Worm (Caenorhabditis elegans) whole organism, L2 larva: ENCODE data around the gene spv-1.

Experiments used
- C34F6.9 ChIP-seq: fragments of 150-350 bp; optimal IDR thresholded peaks from 2 replicates; lab custom pipeline; 2014; ENCODE audit warnings: missing biosample characterization, missing genetic modification characterization
- F13H6.1 ChIP-seq: sonication (generic microtip); optimal IDR thresholded peaks from 2 replicates; lab custom pipeline; 2016; ENCODE audit warnings: missing genetic modification characterization, missing compliant biosample characterization
- R02D3.7 ChIP-seq: fragments of 150-350 bp; optimal IDR thresholded peaks from 2 replicates; lab custom pipeline; 2014; ENCODE audit warnings: missing biosample characterization, missing genetic modification characterization
- Y55F3AM.14 ChIP-seq: fragments of 200-800 bp; sonication (Bioruptor generic); optimal IDR thresholded peaks from 2 replicates; lab custom pipeline; 2018; ENCODE audit warnings: mild to moderate bottlenecking, missing genetic modification characterization, missing compliant biosample characterization
- alr-1 ChIP-seq: fragments of 150-350 bp; optimal IDR thresholded peaks from 2 replicates; lab custom pipeline; 2014; ENCODE audit warnings: missing biosample characterization, missing genetic modification characterization
- ama-1 ChIP-seq: fragments of 150-350 bp; optimal IDR thresholded peaks from 2 replicates; lab custom pipeline; 2018; ENCODE audit warnings: inconsistent platforms
- blmp-1 ChIP-seq: sonication (generic microtip); optimal IDR thresholded peaks from 2 replicates; lab custom pipeline; 2017; ENCODE audit warnings: missing genetic modification characterization, mild to moderate bottlenecking, missing compliant biosample characterization, antibody characterized with exemption, moderate library complexity; ENCODE audit not compliant: insufficient read depth
- crh-2 ChIP-seq: sonication (generic microtip); optimal IDR thresholded peaks from 2 replicates; lab custom pipeline; 2017; ENCODE audit warnings: missing biosample characterization, missing genetic modification characterization
- dmd-4 ChIP-seq: sonication (generic microtip); optimal IDR thresholded peaks from 2 replicates; lab custom pipeline; 2017; ENCODE audit warnings: missing biosample characterization, missing genetic modification characterization
- egl-27 ChIP-seq: sonication (generic microtip); optimal IDR thresholded peaks from 3 replicates; lab custom pipeline; 2017; ENCODE audit warnings: missing biosample characterization, missing genetic modification reagents, missing genetic modification characterization
- elt-1 ChIP-seq: fragments of 150-350 bp; optimal IDR thresholded peaks from 2 replicates; lab custom pipeline; 2014; ENCODE audit warnings: missing biosample characterization, missing genetic modification characterization
- elt-3 ChIP-seq: sonication (generic microtip); optimal IDR thresholded peaks from 2 replicates; lab custom pipeline; 2017; ENCODE audit warnings: missing biosample characterization, missing genetic modification characterization
- fos-1 ChIP-seq: fragments of 150-350 bp; optimal IDR thresholded peaks from 2 replicates; lab custom pipeline; 2014; ENCODE audit warnings: missing biosample characterization, missing genetic modification characterization
- gmeb-1 ChIP-seq: fragments of 150-350 bp; optimal IDR thresholded peaks from 2 replicates; lab custom pipeline; 2014; ENCODE audit warnings: missing biosample characterization, missing genetic modification characterization
- lin-11 ChIP-seq: fragments of 150-350 bp; sonication (generic microtip); optimal IDR thresholded peaks from 2 replicates; lab custom pipeline; 2014; ENCODE audit warnings: missing biosample characterization, missing genetic modification characterization, inconsistent platforms, mixed read lengths
- lin-13 ChIP-seq: fragments of 150-350 bp; optimal IDR thresholded peaks from 2 replicates; lab custom pipeline; 2014; ENCODE audit warnings: missing biosample characterization, missing genetic modification reagents, missing genetic modification characterization
- lsy-2 ChIP-seq, 2 experiments: fragments of 150-350 bp in 1 of 2; sonication (generic microtip) in 1 of 2; optimal IDR thresholded peaks; 2 replicates each; lab custom pipeline; 2014 to 2017; ENCODE audit warnings: missing biosample characterization in 2 of 2, missing genetic modification characterization in 2 of 2
- mab-5 ChIP-seq: fragments of 150-350 bp; optimal IDR thresholded peaks from 2 replicates; lab custom pipeline; 2014; ENCODE audit warnings: missing biosample characterization, missing genetic modification characterization
- nhr-10 ChIP-seq: sonication (generic microtip); optimal IDR thresholded peaks from 2 replicates; lab custom pipeline; 2017; ENCODE audit warnings: missing biosample characterization, missing genetic modification characterization
- nhr-11 ChIP-seq: fragments of 150-350 bp; optimal IDR thresholded peaks from 2 replicates; lab custom pipeline; 2014; ENCODE audit warnings: missing biosample characterization, missing genetic modification characterization
- nhr-12 ChIP-seq: fragments of 150-350 bp; optimal IDR thresholded peaks from 2 replicates; lab custom pipeline; 2014; ENCODE audit warnings: missing biosample characterization, missing genetic modification characterization
- nhr-129 ChIP-seq: fragments of 150-350 bp; optimal IDR thresholded peaks from 2 replicates; lab custom pipeline; 2014; ENCODE audit warnings: missing biosample characterization, missing genetic modification characterization
- nhr-21 ChIP-seq: fragments of 150-350 bp; optimal IDR thresholded peaks from 2 replicates; lab custom pipeline; 2014; ENCODE audit warnings: missing biosample characterization, missing genetic modification characterization
- nhr-23 ChIP-seq: fragments of 150-350 bp; optimal IDR thresholded peaks from 2 replicates; lab custom pipeline; 2014; ENCODE audit warnings: missing biosample characterization, missing genetic modification reagents, missing genetic modification characterization
- nhr-25 ChIP-seq: fragments of 150-350 bp; sonication (generic microtip); optimal IDR thresholded peaks from 3 replicates; lab custom pipeline; 2014; ENCODE audit warnings: missing biosample characterization, missing genetic modification characterization
- nhr-77 ChIP-seq: fragments of 150-350 bp; optimal IDR thresholded peaks from 2 replicates; lab custom pipeline; 2014; ENCODE audit warnings: missing biosample characterization, missing genetic modification characterization
- sem-4 ChIP-seq: fragments of 150-350 bp; optimal IDR thresholded peaks from 2 replicates; lab custom pipeline; 2014; ENCODE audit warnings: missing biosample characterization, missing genetic modification reagents, missing genetic modification characterization
- skn-1 ChIP-seq: sonication (generic microtip); optimal IDR thresholded peaks from 2 replicates; lab custom pipeline; 2017; ENCODE audit warnings: missing biosample characterization, missing genetic modification characterization
- sma-9 ChIP-seq, 2 experiments: fragments of 150-350 bp in 1 of 2; sonication (generic microtip) in 1 of 2; optimal IDR thresholded peaks; 2 replicates each; lab custom pipeline; 2014 to 2016; ENCODE audit warnings: missing genetic modification characterization in 2 of 2, mild to moderate bottlenecking in 1 of 2, missing biosample characterization in 1 of 2, missing compliant biosample characterization in 1 of 2, missing genetic modification reagents in 1 of 2, moderate library complexity in 1 of 2
- snpc-4 ChIP-seq: fragments of 150-350 bp; optimal IDR thresholded peaks from 2 replicates; lab custom pipeline; 2014; ENCODE audit warnings: missing biosample characterization, missing genetic modification characterization
- unc-39 ChIP-seq: fragments of 150-350 bp; optimal IDR thresholded peaks from 2 replicates; lab custom pipeline; 2014; ENCODE audit warnings: missing biosample characterization, missing genetic modification characterization
- unc-55 ChIP-seq: fragments of 150-350 bp; sonication (generic microtip); optimal IDR thresholded peaks from 3 replicates; lab custom pipeline; 2014; ENCODE audit warnings: missing biosample characterization, missing genetic modification reagents, missing genetic modification characterization
- unc-62 ChIP-seq: fragments of 150-350 bp; optimal IDR thresholded peaks from 2 replicates; lab custom pipeline; 2014; ENCODE audit warnings: missing biosample characterization, missing genetic modification reagents, missing genetic modification characterization
- zag-1 ChIP-seq: fragments of 150-350 bp; optimal IDR thresholded peaks from 2 replicates; lab custom pipeline; 2014; ENCODE audit warnings: missing biosample characterization, missing genetic modification characterization
- ztf-11 ChIP-seq: sonication (generic microtip); optimal IDR thresholded peaks from 2 replicates; lab custom pipeline; 2017; ENCODE audit warnings: missing biosample characterization, missing genetic modification characterization
- ztf-4 ChIP-seq: fragments of 150-350 bp; optimal IDR thresholded peaks from 2 replicates; lab custom pipeline; 2014; ENCODE audit warnings: missing biosample characterization, missing genetic modification characterization

The spv-1 gene

DNA sequence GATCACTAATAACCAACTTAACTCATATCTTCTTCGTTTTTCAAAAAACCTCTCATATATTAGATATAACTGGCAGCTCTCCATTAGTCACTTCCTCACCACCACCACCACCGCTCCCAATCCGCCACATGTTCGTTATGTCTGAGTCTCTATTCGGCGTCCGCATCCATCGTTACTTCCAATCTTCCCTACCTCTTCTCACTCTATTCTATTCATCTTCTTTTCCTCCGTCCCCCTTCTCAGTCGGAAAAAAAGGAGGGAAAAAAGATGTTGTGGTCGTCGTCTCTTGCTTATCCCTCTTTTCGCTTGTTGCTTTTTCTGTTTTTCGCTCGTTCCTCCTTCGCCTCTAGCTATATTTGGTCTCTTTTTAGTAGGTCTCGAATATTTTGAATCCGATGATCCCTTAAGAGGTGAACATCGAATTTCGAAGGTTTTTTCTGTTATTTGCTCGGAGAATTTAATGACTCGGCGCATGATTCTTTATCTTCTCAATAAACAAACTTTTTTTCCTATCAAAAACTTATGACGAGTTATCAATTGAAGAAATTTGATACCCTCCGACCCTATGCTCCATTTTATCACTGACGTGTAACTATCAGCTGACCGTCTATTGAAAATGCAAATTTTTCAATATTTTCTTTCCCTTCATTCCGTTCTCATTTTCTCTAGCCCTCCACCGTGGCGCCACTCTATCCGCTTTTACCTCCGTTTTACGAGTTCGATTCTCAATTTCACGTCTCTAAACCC, 36.5 kb downstream of the spv-1 start (continued):
- TF ChIP-seq zag-1 (tag; lab: Kevin White, UChicago) (peak; percentile 50), ztf-11 (tag; lab: Kevin White, UChicago) (no peak), unc-62 (GFP tag; lab: Kevin White, UChicago) (no peak), Y55F3AM.14 (GFP tag; lab: Kevin White, UChicago) (peak; percentile 40), sem-4 (tag; lab: Kevin White, UChicago) (peak; percentile 70), lin-13 (GFP tag; lab: Kevin White, UChicago) (peak; percentile 32), snpc-4 (tag; lab: Kevin White, UChicago) (peak; percentile 22), alr-1 (tag; lab: Kevin White, UChicago) (no peak), fos-1 (peak; percentile 80), mab-5 (peak; percentile 64), R02D3.7 (no peak), nhr-10 (tag; lab: Kevin White, UChicago) (no peak), dmd-4 (tag; lab: Kevin White, UChicago) (no peak), nhr-25 (tag; lab: Kevin White, UChicago) (peak; percentile 2), egl-27 (no peak), nhr-23 (tag; lab: Kevin White, UChicago) (no peak), C34F6.9 (tag; lab: Kevin White, UChicago) (peak; percentile 64), nhr-11 (tag; lab: Kevin White, UChicago) (no peak), nhr-129 (peak; percentile 59), skn-1 (tag; lab: Kevin White, UChicago) (no peak)

- TF ChIP-seq fos-1 (peak; percentile 27), gmeb-1 (tag; lab: Kevin White, UChicago) (peak; percentile 1), sma-9 (GFP tag; optimal IDR thresholded peaks at IDR 0.05; lab: Kevin White, UChicago) (peak; percentile 64), sma-9 (tag; optimal IDR thresholded peaks at IDR 0.05; lab: Kevin White, UChicago) (no peak), egl-27 (no peak), elt-1 (tag; lab: Kevin White, UChicago) (no peak)
Observed at ce11 chrII:7889321-7889720, 39.2 kb downstream of the spv-1 start.

DNA sequence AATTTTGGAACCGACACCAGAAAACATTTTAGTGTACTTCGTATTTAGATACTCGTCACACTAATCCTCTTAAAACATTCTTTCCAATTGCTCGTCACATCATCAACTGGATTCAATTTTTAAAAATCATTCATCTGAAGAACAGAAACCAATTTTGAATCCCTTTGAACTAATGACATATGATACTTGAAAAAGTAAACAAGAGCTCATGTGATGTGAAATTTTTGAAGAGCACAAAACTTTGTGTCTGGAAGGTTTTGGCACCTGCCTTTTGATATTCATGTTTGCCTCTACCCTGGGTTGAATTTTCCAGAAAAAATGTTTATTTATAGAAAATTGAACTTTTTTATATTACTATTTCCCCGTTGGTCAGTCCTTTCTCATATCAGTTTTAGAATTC, 39.7 kb downstream of the spv-1 start:
- TF ChIP-seq sma-9 (GFP tag; optimal IDR thresholded peaks at IDR 0.05; lab: Kevin White, UChicago) (peak; percentile 19), sma-9 (tag; optimal IDR thresholded peaks at IDR 0.05; lab: Kevin White, UChicago) (no peak), nhr-25 (tag; lab: Kevin White, UChicago) (no peak), nhr-129 (peak; percentile 57), skn-1 (tag; lab: Kevin White, UChicago) (peak; percentile 16), C34F6.9 (tag; lab: Kevin White, UChicago) (peak; percentile 18), F13H6.1 (tag; lab: Kevin White, UChicago) (peak; percentile 40), dmd-4 (tag; lab: Kevin White, UChicago) (no peak), nhr-21 (no peak), crh-2 (tag; lab: Kevin White, UChicago) (peak; percentile 16), nhr-12 (no peak), Y55F3AM.14 (GFP tag; lab: Kevin White, UChicago) (no peak), lsy-2 (tag; optimal IDR thresholded peaks at IDR 0.05; lab: Kevin White, UChicago) (peak in 1 of 2 experiments; percentile 42)

- TF ChIP-seq zag-1 (tag; lab: Kevin White, UChicago) (peak; percentile 83), sma-9 (GFP tag; optimal IDR thresholded peaks at IDR 0.05; lab: Kevin White, UChicago) (peak; percentile 40), sma-9 (tag; optimal IDR thresholded peaks at IDR 0.05; lab: Kevin White, UChicago) (no peak), nhr-21 (peak; percentile 6), skn-1 (tag; lab: Kevin White, UChicago) (peak; percentile 28), lsy-2 (tag; optimal IDR thresholded peaks at IDR 0.05; lab: Kevin White, UChicago) (peak in 1 of 2 experiments; percentile 77), crh-2 (tag; lab: Kevin White, UChicago) (peak; percentile 85), nhr-77 (tag; lab: Kevin White, UChicago) (no peak), nhr-12 (no peak), unc-39 (no peak), fos-1 (peak; percentile 58), elt-3 (no peak), lin-13 (GFP tag; lab: Kevin White, UChicago) (peak; percentile 17), nhr-25 (tag; lab: Kevin White, UChicago) (peak; percentile 6), ama-1 (lab: Kevin White, UChicago) (peak; percentile 41), lin-11 (tag; lab: Kevin White, UChicago) (peak; percentile 21), blmp-1 (tag; lab: Kevin White, UChicago) (no peak), C34F6.9 (tag; lab: Kevin White, UChicago) (peak; percentile 88), unc-55 (GFP tag; lab: Kevin White, UChicago) (peak; percentile 44), nhr-129 (peak; percentile 92), ztf-4 (peak; percentile 75)
- TF ChIP-seq, all 48 proteins: peak for 15
Observed at ce11 chrII:7887295-7887694, 41.2 kb downstream of the spv-1 start.
